Fruit fly (Drosophila melanogaster): Measurements from ENCODE around the gene Fkbp39.

Gene Fkbp39

DNA sequence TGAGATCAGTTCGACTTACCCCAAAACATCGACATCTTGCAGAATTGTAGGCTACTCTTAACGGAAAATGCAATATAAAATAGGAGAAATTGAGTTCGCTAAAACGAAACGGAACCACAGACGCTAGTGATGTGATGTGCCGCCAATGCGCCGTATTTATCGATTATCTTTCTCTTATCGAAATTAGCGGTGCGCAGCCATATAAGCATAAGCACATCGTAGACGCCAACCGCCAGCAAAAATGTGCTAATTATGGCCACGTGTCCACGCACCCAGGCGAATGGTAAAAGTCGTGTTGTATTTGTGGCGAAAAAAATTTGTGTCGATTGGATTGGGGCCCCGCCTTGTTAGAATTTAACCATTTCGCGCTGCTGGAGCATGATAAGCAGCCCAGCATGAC lies at the start of gene Fkbp39, which contains the start of gene Cyfip (continued):
- TF ChIP-seq Jarid2 (GFP tag; optimal IDR thresholded peaks at IDR 0.05), result no peak
- TF ChIP-seq tup (GFP tag; optimal IDR thresholded peaks at IDR 0.05), result no peak
- no peak for TF ChIP-seq Oaz (GFP tag; IDR thresholded peaks at IDR 0.05)
- TF ChIP-seq CG1233 (GFP tag; optimal IDR thresholded peaks at IDR 0.05), result no peak
- TF ChIP-seq CG16815 (GFP tag; optimal IDR thresholded peaks at IDR 0.05), result no peak
- TF ChIP-seq ab (GFP tag; optimal IDR thresholded peaks at IDR 0.05), result no peak
- no peak for TF ChIP-seq CG13123 (GFP tag; optimal IDR thresholded peaks at IDR 0.05)
- TF ChIP-seq CG33213 (GFP tag; optimal IDR thresholded peaks at IDR 0.05), result peak; percentile 70
- TF ChIP-seq CG14965 (GFP tag; optimal IDR thresholded peaks at IDR 0.05; ENCODE audit: borderline replicate concordance), result no peak
- TF ChIP-seq nerfin-1 (tag; optimal IDR thresholded peaks at IDR 0.05), result no peak
- TF ChIP-seq disco-r (GFP tag; optimal IDR thresholded peaks at IDR 0.05), result no peak
- no peak for TF ChIP-seq grn (GFP tag; optimal IDR thresholded peaks at IDR 0.05)
- TF ChIP-seq CG18619 (GFP tag; optimal IDR thresholded peaks at IDR 0.05), result peak; percentile 45
- no peak for TF ChIP-seq fd3F (GFP tag; optimal IDR thresholded peaks at IDR 0.05)
- TF ChIP-seq CG2202 (tag; optimal IDR thresholded peaks at IDR 0.05), result peak; percentile 18
- peak; percentile 68 for TF ChIP-seq knrl (GFP tag; IDR thresholded peaks at IDR 0.05; ENCODE audit: partially characterized antibody)
- TF ChIP-seq Dbx (GFP tag; IDR thresholded peaks at IDR 0.05), result peak; percentile 80
- peak; percentile 97 for TF ChIP-seq dm (GFP tag; optimal IDR thresholded peaks at IDR 0.05)
- TF ChIP-seq HmgZ (tag; optimal IDR thresholded peaks at IDR 0.05), result peak; percentile 91
- TF ChIP-seq CG1603 (tag; optimal IDR thresholded peaks at IDR 0.05), result peak; percentile 93
- TF ChIP-seq CG7963 (GFP tag; IDR thresholded peaks at IDR 0.05; ENCODE audit: partially characterized antibody), result peak; percentile 59; the same call in 2 of the 3 replicates
- peak; percentile 71 for TF ChIP-seq CG2120 (GFP tag; optimal IDR thresholded peaks at IDR 0.05)
- peak; percentile 38 for TF ChIP-seq CG7928 (GFP tag; optimal IDR thresholded peaks at IDR 0.05)
- TF ChIP-seq Trl (optimal IDR thresholded peaks at IDR 0.05), result no peak
- TF ChIP-seq Trl (GFP tag; optimal IDR thresholded peaks at IDR 0.05), result peak; percentile 74
- TF ChIP-seq CG4404 (GFP tag; IDR thresholded peaks at IDR 0.05), result no peak
- peak; percentile 43; the same call in 1 of the 2 replicates for TF ChIP-seq CG6272 (GFP tag; IDR thresholded peaks at IDR 0.05)
- no peak for TF ChIP-seq run (tag; optimal IDR thresholded peaks at IDR 0.05)
- TF ChIP-seq fd96Cb (tag; optimal IDR thresholded peaks at IDR 0.05), result no peak
- no peak for TF ChIP-seq psq (GFP tag; optimal IDR thresholded peaks at IDR 0.05)
- peak; percentile 29 for TF ChIP-seq CG1647 (GFP tag; optimal IDR thresholded peaks at IDR 0.05)
- no peak for TF ChIP-seq Asciz (GFP tag; optimal IDR thresholded peaks at IDR 0.05)
- TF ChIP-seq Atf6 (GFP tag; IDR thresholded peaks at IDR 0.05), result peak; percentile 34; the same call in 1 of the 2 replicates
- TF ChIP-seq Ssrp (tag; optimal IDR thresholded peaks at IDR 0.05), result no peak
- no peak for TF ChIP-seq CG8359 (GFP tag; optimal IDR thresholded peaks at IDR 0.05; ENCODE audit: borderline replicate concordance)
- TF ChIP-seq HLH54F (GFP tag; optimal IDR thresholded peaks at IDR 0.05), result peak; percentile 64
- peak; percentile 69 for TF ChIP-seq CG3847 (GFP tag; IDR thresholded peaks at IDR 0.05)
- TF ChIP-seq CG13424 (tag; optimal IDR thresholded peaks at IDR 0.05), result peak; percentile 26
- TF ChIP-seq CG30403 (GFP tag; optimal IDR thresholded peaks at IDR 0.05), result peak; percentile 33
- TF ChIP-seq eyg (GFP tag; optimal IDR thresholded peaks at IDR 0.05), result no peak
- TF ChIP-seq grau (tag; optimal IDR thresholded peaks at IDR 0.05), result peak; percentile 48
- TF ChIP-seq PHDP (tag; optimal IDR thresholded peaks at IDR 0.05), result peak; percentile 17
- TF ChIP-seq CG15696 (tag; optimal IDR thresholded peaks at IDR 0.05), result no peak
- TF ChIP-seq Gsc (GFP tag; IDR thresholded peaks at IDR 0.05), result no peak
- TF ChIP-seq CG12219 (GFP tag; optimal IDR thresholded peaks at IDR 0.05), result no peak
- no peak for TF ChIP-seq tap (tag; optimal IDR thresholded peaks at IDR 0.05)
- no peak for TF ChIP-seq sc (optimal IDR thresholded peaks at IDR 0.05)
- TF ChIP-seq sc (GFP tag; optimal IDR thresholded peaks at IDR 0.05), result no peak
- TF ChIP-seq H15 (GFP tag; IDR thresholded peaks at IDR 0.05), result no peak
- TF ChIP-seq D (optimal IDR thresholded peaks at IDR 0.05), result peak; percentile 57
- no peak for TF ChIP-seq D (GFP tag; optimal IDR thresholded peaks at IDR 0.05)
- TF ChIP-seq Elba2 (GFP tag; optimal IDR thresholded peaks at IDR 0.05), result peak; percentile 35

Data from whole organism, embryonic.